Fruit fly (Drosophila melanogaster) whole organism, embryonic: ENCODE results near the gene Or63a.
A peak's percentile ranks its signal among the peaks of the same experiment; 100 is the strongest.

Experiments
- Antp ChIP-seq: fragments of 200-800 bp; sonication (Bioruptor generic); optimal IDR thresholded peaks from 3 replicates; lab custom pipeline; 2016; ENCODE audit warnings: missing biosample characterization, missing genetic modification characterization
- Atf-2 ChIP-seq: fragments of 200-800 bp; sonication (Bioruptor generic); optimal IDR thresholded peaks from 2 replicates; lab custom pipeline; 2016; ENCODE audit warnings: missing biosample characterization, missing genetic modification characterization
- B-H1 ChIP-seq: fragments of 200-800 bp; sonication (Bioruptor generic); IDR thresholded peaks from 3 replicates; pipeline ENCODE4 v1.3.6; 2022; ENCODE audit warnings: missing biosample characterization, missing genetic modification characterization
- B-H2 ChIP-seq: fragments of 200-800 bp; sonication (Bioruptor generic); optimal IDR thresholded peaks from 2 replicates; lab custom pipeline; 2018; ENCODE audit warnings: missing biosample characterization, mild to moderate bottlenecking, missing genetic modification characterization
- BtbVII ChIP-seq: fragments of 200-800 bp; sonication (Bioruptor generic); optimal IDR thresholded peaks from 3 replicates; lab custom pipeline; 2017; ENCODE audit warnings: missing biosample characterization, mild to moderate bottlenecking, missing genetic modification characterization
- CG10565 ChIP-seq: fragments of 200-800 bp; sonication (Bioruptor generic); optimal IDR thresholded peaks from 3 replicates; lab custom pipeline; 2016; ENCODE audit warnings: missing biosample characterization, mild to moderate bottlenecking, missing genetic modification characterization
- CG10654 ChIP-seq: fragments of 200-800 bp; sonication (Bioruptor generic); optimal IDR thresholded peaks from 2 replicates; lab custom pipeline; 2016; ENCODE audit warnings: missing biosample characterization, missing genetic modification characterization
- CG11398 ChIP-seq: fragments of 200-800 bp; sonication (Bioruptor generic); optimal IDR thresholded peaks from 2 replicates; lab custom pipeline; 2016; ENCODE audit warnings: missing biosample characterization, missing genetic modification characterization
- CG11560 ChIP-seq: fragments of 200-800 bp; sonication (Bioruptor generic); IDR thresholded peaks from 3 replicates; pipeline ENCODE4 v1.3.6; 2022; ENCODE audit warnings: missing biosample characterization, missing genetic modification characterization
- CG12391 ChIP-seq: fragments of 200-800 bp; sonication (Bioruptor generic); optimal IDR thresholded peaks from 3 replicates; lab custom pipeline; 2018; ENCODE audit warnings: missing biosample characterization, mild to moderate bottlenecking, missing genetic modification characterization, moderate library complexity
- CG13894 ChIP-seq: fragments of 200-800 bp; sonication (Bioruptor generic); optimal IDR thresholded peaks from 3 replicates; lab custom pipeline; 2018; ENCODE audit warnings: missing biosample characterization, mild to moderate bottlenecking, missing genetic modification characterization, moderate library complexity
- CG14965 ChIP-seq: fragments of 200-800 bp; sonication (Bioruptor generic); optimal IDR thresholded peaks from 2 replicates; lab custom pipeline; 2016; ENCODE audit warnings: missing biosample characterization, missing genetic modification characterization, borderline replicate concordance
- CG1603 ChIP-seq: fragments of 200-800 bp; sonication (Bioruptor generic); optimal IDR thresholded peaks from 2 replicates; lab custom pipeline; 2019; ENCODE audit warnings: missing biosample characterization, mild to moderate bottlenecking, missing genetic modification characterization, moderate library complexity
- CG2199 ChIP-seq: fragments of 200-800 bp; sonication (Bioruptor generic); IDR thresholded peaks from 3 replicates; pipeline ENCODE4 v1.3.6; 2022; ENCODE audit warnings: missing biosample characterization, missing genetic modification characterization
- CG9817 ChIP-seq: fragments of 200-800 bp; sonication (Bioruptor generic); optimal IDR thresholded peaks from 2 replicates; lab custom pipeline; 2018; ENCODE audit warnings: missing biosample characterization, mild to moderate bottlenecking, missing genetic modification characterization, moderate library complexity
- Dad ChIP-seq: fragments of 200-800 bp; sonication (Bioruptor generic); optimal IDR thresholded peaks from 3 replicates; lab custom pipeline; 2016; ENCODE audit warnings: missing biosample characterization, missing genetic modification characterization
- Deaf1 ChIP-seq: fragments of 200-800 bp; optimal IDR thresholded peaks from 3 replicates; lab custom pipeline; 2019; ENCODE audit warnings: missing biosample characterization, mild to moderate bottlenecking, missing genetic modification characterization, moderate library complexity
- Eip74EF ChIP-seq, 2 experiments: fragments of 200-800 bp in 1 of 2; fragments of >200 bp in 1 of 2; sonication (Bioruptor generic) in 1 of 2; optimal IDR thresholded peaks; 2 replicates each; lab custom pipeline; 2017 to 2019; ENCODE audit warnings: missing biosample characterization in 2 of 2, missing genetic modification characterization in 2 of 2, mild to moderate bottlenecking in 1 of 2, moderate library complexity in 1 of 2
- Ets97D ChIP-seq: fragments of 200-800 bp; sonication (Bioruptor generic); optimal IDR thresholded peaks from 3 replicates; lab custom pipeline; 2016; ENCODE audit warnings: missing biosample characterization, missing genetic modification characterization
- Fer1 ChIP-seq: fragments of 200-800 bp; sonication (Bioruptor generic); optimal IDR thresholded peaks from 2 replicates; lab custom pipeline; 2017; ENCODE audit warnings: missing biosample characterization, mild to moderate bottlenecking, missing genetic modification characterization
- Gsc ChIP-seq: fragments of 200-800 bp; sonication (Bioruptor generic); IDR thresholded peaks from 2 replicates; pipeline ENCODE4 v1.3.6; 2022; ENCODE audit warnings: missing biosample characterization, missing genetic modification characterization
- HLH4C ChIP-seq: fragments of 200-800 bp; sonication (Bioruptor generic); IDR thresholded peaks from 3 replicates; pipeline ENCODE4 v1.3.6; 2022; ENCODE audit warnings: missing biosample characterization, missing genetic modification characterization; ENCODE audit not compliant: partially characterized antibody
- Med ChIP-seq: fragments of 200-800 bp; sonication (Bioruptor generic); peaks from one replicate; lab custom pipeline; 2016; ENCODE audit warnings: missing biosample characterization, missing genetic modification characterization, mild to moderate bottlenecking, inconsistent platforms, moderate library complexity
- Mrtf ChIP-seq: fragments of 200-800 bp; sonication (Bioruptor generic); IDR thresholded peaks from 3 replicates; pipeline ENCODE4 v1.3.6; 2022; ENCODE audit warnings: missing biosample characterization, missing genetic modification characterization
- Nf-YA ChIP-seq: fragments of 200-800 bp; sonication (Bioruptor generic); IDR thresholded peaks from 2 replicates; pipeline ENCODE4 v1.3.6; 2022; ENCODE audit warnings: missing biosample characterization, missing genetic modification characterization
- NfI ChIP-seq: fragments of 200-800 bp; sonication (Bioruptor generic); optimal IDR thresholded peaks from 3 replicates; lab custom pipeline; 2018; ENCODE audit warnings: missing biosample characterization, mild to moderate bottlenecking, missing genetic modification characterization, moderate library complexity
- Opbp ChIP-seq: fragments of 200-800 bp; sonication (Bioruptor generic); IDR thresholded peaks from 3 replicates; pipeline ENCODE4 v1.3.6; 2022; ENCODE audit warnings: missing biosample characterization, missing genetic modification characterization; ENCODE audit not compliant: partially characterized antibody
- PHDP ChIP-seq: fragments of 200-800 bp; sonication (Bioruptor generic); optimal IDR thresholded peaks from 3 replicates; lab custom pipeline; 2018; ENCODE audit warnings: missing biosample characterization, mild to moderate bottlenecking, missing genetic modification characterization, moderate library complexity
- Poxn ChIP-seq: fragments of 200-800 bp; sonication (Bioruptor generic); IDR thresholded peaks from 2 replicates; pipeline ENCODE4 v1.3.6; 2022; ENCODE audit warnings: missing biosample characterization, missing genetic modification characterization
- Side ChIP-seq: fragments of 200-800 bp; sonication (Bioruptor generic); optimal IDR thresholded peaks from 2 replicates; lab custom pipeline; 2016; ENCODE audit warnings: missing biosample characterization, missing genetic modification characterization
- Sox102F ChIP-seq: fragments of 200-800 bp; sonication (Bioruptor generic); optimal IDR thresholded peaks from 2 replicates; lab custom pipeline; 2018; ENCODE audit warnings: missing biosample characterization, mild to moderate bottlenecking, missing genetic modification characterization, moderate library complexity
- Spps ChIP-seq: fragments of 200-800 bp; sonication (Bioruptor generic); optimal IDR thresholded peaks from 2 replicates; lab custom pipeline; 2018; ENCODE audit warnings: missing biosample characterization, mild to moderate bottlenecking, missing genetic modification characterization
- bbx ChIP-seq: fragments of 200-800 bp; sonication (Bioruptor generic); IDR thresholded peaks from 2 replicates; pipeline ENCODE4 v1.3.6; 2022; ENCODE audit warnings: missing biosample characterization, missing genetic modification characterization; ENCODE audit not compliant: partially characterized antibody
- cato ChIP-seq: fragments of 200-800 bp; sonication (Bioruptor generic); optimal IDR thresholded peaks from 2 replicates; lab custom pipeline; 2016; ENCODE audit warnings: missing biosample characterization, missing genetic modification characterization, borderline replicate concordance
- dysf ChIP-seq: fragments of 200-800 bp; sonication (Bioruptor generic); IDR thresholded peaks from 3 replicates; pipeline ENCODE4 v1.3.6; 2022; ENCODE audit warnings: missing biosample characterization, missing genetic modification characterization
- grn ChIP-seq: fragments of 200-800 bp; sonication (Bioruptor generic); optimal IDR thresholded peaks from 3 replicates; lab custom pipeline; 2017; ENCODE audit warnings: missing biosample characterization, missing genetic modification characterization
- h ChIP-seq: fragments of >200 bp; optimal IDR thresholded peaks from 2 replicates; lab custom pipeline; 2017
- inv ChIP-seq: fragments of 200-800 bp; sonication (Bioruptor generic); IDR thresholded peaks from 2 replicates; pipeline ENCODE4 v1.3.6; 2022; ENCODE audit warnings: missing biosample characterization, missing genetic modification characterization; ENCODE audit not compliant: partially characterized antibody
- jumu ChIP-seq: fragments of 200-800 bp; sonication (Bioruptor generic); optimal IDR thresholded peaks from 3 replicates; lab custom pipeline; 2016; ENCODE audit warnings: missing biosample characterization, missing genetic modification characterization
- kah ChIP-seq: fragments of 200-800 bp; sonication (Bioruptor generic); optimal IDR thresholded peaks from 2 replicates; lab custom pipeline; 2018; ENCODE audit warnings: missing biosample characterization, mild to moderate bottlenecking, missing genetic modification characterization
- kay ChIP-seq: fragments of 200-800 bp; sonication (Bioruptor generic); optimal IDR thresholded peaks from 2 replicates; lab custom pipeline; 2016; ENCODE audit warnings: missing biosample characterization, missing genetic modification characterization
- ken ChIP-seq: fragments of 200-800 bp; sonication (Bioruptor generic); IDR thresholded peaks from 3 replicates; pipeline ENCODE4 v1.3.6; 2022; ENCODE audit warnings: missing biosample characterization, missing genetic modification characterization
- peb ChIP-seq: fragments of 200-800 bp; sonication (Bioruptor generic); IDR thresholded peaks from 2 replicates; pipeline ENCODE4 v1.3.6; 2022; ENCODE audit warnings: missing biosample characterization, missing genetic modification characterization
- pfk ChIP-seq: fragments of 200-800 bp; sonication (Bioruptor generic); optimal IDR thresholded peaks from 2 replicates; lab custom pipeline; 2018; ENCODE audit warnings: missing biosample characterization, mild to moderate bottlenecking, missing genetic modification characterization, moderate library complexity
- rib ChIP-seq: fragments of 200-800 bp; sonication (Bioruptor generic); IDR thresholded peaks from 2 replicates; pipeline ENCODE4 v1.3.6; 2022; ENCODE audit warnings: missing biosample characterization, missing genetic modification characterization
- sc ChIP-seq, 3 experiments: fragments of >200 bp in 2 of 3; fragments of 200-800 bp in 1 of 3; sonication (Bioruptor generic) in 1 of 3; optimal IDR thresholded peaks; 2 replicates in 2 of 3; 3 replicates in 1 of 3; lab custom pipeline; 2017; ENCODE audit warnings: mild to moderate bottlenecking in 1 of 3, missing biosample characterization in 1 of 3, missing genetic modification characterization in 1 of 3, missing genetic modification reagents in 1 of 3
- trh ChIP-seq: fragments of 200-800 bp; sonication (Bioruptor generic); optimal IDR thresholded peaks from 2 replicates; lab custom pipeline; 2016; ENCODE audit warnings: missing biosample characterization, missing genetic modification characterization
- tx ChIP-seq: fragments of 200-800 bp; sonication (Bioruptor generic); optimal IDR thresholded peaks from 2 replicates; lab custom pipeline; 2016; ENCODE audit warnings: missing biosample characterization, missing genetic modification characterization

Gene Or63a

dm6 chr3L:2960949-2961584 is at the start of gene Or63a, which contains the start of gene CG34025:
Or63a (plus strand) TSS chr3L:2961534.
CG34025 (minus strand) TSS chr3L:2961049.
- TF ChIP-seq Dad (GFP tag; lab: Kevin White, UChicago), result no peak
- TF ChIP-seq CG13894, result peak; percentile 52

- no peak for TF ChIP-seq grn
- TF ChIP-seq Med (GFP tag; lab: Kevin White, UChicago), result no peak
- TF ChIP-seq CG1603, result no peak
- TF ChIP-seq rib (GFP tag; lab: Robert Waterston, UW), result 0 out of 2 replicates have a peak, but pooled peaks have one; percentile 15
- no peak for TF ChIP-seq kah (GFP tag; lab: Kevin White, UChicago)
- TF ChIP-seq pfk (GFP tag; lab: Kevin White, UChicago), result no peak
- no peak for TF ChIP-seq Side (GFP tag; lab: Kevin White, UChicago)
- TF ChIP-seq peb (GFP tag; lab: Robert Waterston, UW), result 0 out of 2 replicates have a peak, but pooled peaks have one; percentile 22
- no peak for TF ChIP-seq Eip74EF (GFP tag; optimal IDR thresholded peaks at IDR 0.05; lab: Kevin White, UChicago)
- peak; percentile 17 for TF ChIP-seq NfI (GFP tag; lab: Kevin White, UChicago)
- TF ChIP-seq Deaf1 (tag; lab: Kevin White, UChicago), result no peak
- peak; percentile 82 for TF ChIP-seq Fer1 (GFP tag; lab: Kevin White, UChicago)
- TF ChIP-seq Sox102F (GFP tag; lab: Kevin White, UChicago), result peak; percentile 42
- TF ChIP-seq tx (GFP tag; lab: Kevin White, UChicago), result no peak
- TF ChIP-seq CG11560 (tag; lab: Robert Waterston, UW), result no peak
- TF ChIP-seq Gsc (GFP tag; lab: Robert Waterston, UW), result no peak
- TF ChIP-seq inv (GFP tag; lab: Robert Waterston, UW), result no peak
- TF ChIP-seq CG10565 (GFP tag; lab: Kevin White, UChicago), result no peak
- no peak for TF ChIP-seq Spps (tag; lab: Kevin White, UChicago)
- TF ChIP-seq B-H2 (GFP tag; lab: Kevin White, UChicago), result no peak
- TF ChIP-seq Atf-2 (GFP tag; lab: Kevin White, UChicago), result no peak
- no peak for TF ChIP-seq CG11398
- no peak for TF ChIP-seq cato (GFP tag; lab: Kevin White, UChicago)
- peak; percentile 37; the same call in 1 of the 3 replicates for TF ChIP-seq Mrtf (GFP tag; lab: Robert Waterston, UW)
- no peak for TF ChIP-seq BtbVII
- no peak for TF ChIP-seq CG10654 (GFP tag; lab: Kevin White, UChicago)
- peak; percentile 61; the same call in 2 of the 3 replicates for TF ChIP-seq dysf
- no peak for TF ChIP-seq trh (GFP tag; lab: Kevin White, UChicago)
- TF ChIP-seq sc (optimal IDR thresholded peaks at IDR 0.05; lab: Kevin White, UChicago), result no peak
- no peak for TF ChIP-seq sc (GFP tag; optimal IDR thresholded peaks at IDR 0.05; lab: Kevin White, UChicago)
- no peak for TF ChIP-seq CG14965
- TF ChIP-seq B-H1 (GFP tag; lab: Robert Waterston, UW), result peak; percentile 45; the same call in 1 of the 3 replicates
- no peak for TF ChIP-seq Opbp (GFP tag; lab: Robert Waterston, UW)
- no peak for TF ChIP-seq kay
- no peak for TF ChIP-seq Nf-YA (GFP tag; lab: Robert Waterston, UW)
- peak; percentile 35 for TF ChIP-seq PHDP (tag; lab: Kevin White, UChicago)
- TF ChIP-seq CG2199 (GFP tag; lab: Robert Waterston, UW), result no peak
- no peak for TF ChIP-seq CG12391 (tag; lab: Kevin White, UChicago)
- no peak for TF ChIP-seq jumu (GFP tag; lab: Kevin White, UChicago)
- TF ChIP-seq CG9817 (tag; lab: Kevin White, UChicago), result peak; percentile 24
- TF ChIP-seq bbx (GFP tag; lab: Robert Waterston, UW), result no peak
- TF ChIP-seq h (lab: Kevin White, UChicago), result no peak
- TF ChIP-seq HLH4C, result no peak
- no peak for TF ChIP-seq Ets97D
- no peak for TF ChIP-seq ken (GFP tag; lab: Robert Waterston, UW)
- TF ChIP-seq Antp (GFP tag; lab: Kevin White, UChicago), result peak; percentile 41
- no peak for TF ChIP-seq Poxn (GFP tag; lab: Robert Waterston, UW)
Observed at dm6 chr3L:2913291-2913690, 48.0 kb upstream of the Or63a start.
